Worm (Caenorhabditis elegans): ENCODE measurements around the gene cap-1.

DNA sequence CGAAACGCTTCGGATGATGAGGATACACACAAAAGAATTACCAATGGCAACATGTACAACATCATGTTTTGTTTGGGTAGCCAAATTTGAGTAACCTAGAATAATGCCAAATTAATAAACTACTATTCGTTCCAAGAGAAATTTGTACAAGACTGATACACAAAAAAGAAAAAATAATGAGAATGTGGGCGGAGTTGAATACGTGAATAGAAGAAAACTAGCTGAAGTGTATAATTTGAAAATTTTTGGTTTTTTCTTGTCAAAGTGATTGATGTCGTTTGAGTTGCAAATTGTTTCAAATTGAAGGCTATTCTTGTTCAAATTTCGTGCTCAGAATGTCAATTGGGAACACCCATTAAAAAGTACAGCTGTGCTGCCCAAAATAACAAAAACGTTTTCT, 38.3 kb downstream of the cap-1 start, which contains the start of gene R13A1.5:
- TF ChIP-seq blmp-1 (tag; optimal IDR thresholded peaks at IDR 0.05; ENCODE audit: insufficient read depth): no peak
- no peak for TF ChIP-seq nhr-12 (tag; optimal IDR thresholded peaks at IDR 0.05)
- TF ChIP-seq mdl-1 (tag; optimal IDR thresholded peaks at IDR 0.05): no peak
- TF ChIP-seq nhr-21 (tag; optimal IDR thresholded peaks at IDR 0.05): no peak
- TF ChIP-seq egl-27 (tag; optimal IDR thresholded peaks at IDR 0.05): no peak
- TF ChIP-seq ama-1 (optimal IDR thresholded peaks at IDR 0.05): no peak
- no peak for TF ChIP-seq mbf-1 (tag; optimal IDR thresholded peaks at IDR 0.05)
- TF ChIP-seq aly-2 (tag; optimal IDR thresholded peaks at IDR 0.05): no peak
- TF ChIP-seq ceh-82 (tag; optimal IDR thresholded peaks at IDR 0.05): no peak
